Worm (Caenorhabditis elegans) whole organism, L3 larva: Measurements from ENCODE around the gene srh-218.

Experiments used
- lin-39 ChIP-seq: fragments of 150-350 bp; optimal IDR thresholded peaks from 2 replicates; lab custom pipeline; 2018; ENCODE audit warnings: missing biosample characterization, missing genetic modification reagents, missing genetic modification characterization
- nfya-1 ChIP-seq: sonication (generic microtip); optimal IDR thresholded peaks from 2 replicates; lab custom pipeline; 2017; ENCODE audit warnings: missing genetic modification characterization, mild to moderate bottlenecking, missing compliant biosample characterization, antibody characterized with exemption, moderate library complexity; ENCODE audit not compliant: insufficient read depth

DNA sequence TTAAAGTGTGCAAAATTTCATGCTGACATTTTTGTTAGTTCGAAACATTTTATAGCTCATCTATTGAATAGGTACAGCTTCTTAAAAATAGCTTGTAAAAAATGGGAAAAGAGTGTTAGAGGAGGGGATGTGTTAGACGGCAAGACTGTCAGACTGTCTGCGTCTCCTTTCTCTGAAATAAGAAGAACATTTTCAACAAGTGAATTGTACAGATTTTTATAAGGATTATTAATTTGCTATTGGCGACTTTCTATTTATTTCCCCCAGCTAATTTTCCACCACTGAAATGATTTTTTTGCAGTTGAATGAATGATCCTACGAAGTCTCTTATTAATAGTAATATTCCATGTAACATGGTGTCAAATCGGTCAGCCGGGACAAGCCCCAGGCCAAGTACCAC, 4.7 kb downstream of the srh-218 start, which contains the start of gene C06B8.7:
- TF ChIP-seq lin-39 (tag; lab: Kevin White, UChicago) = no peak
- TF ChIP-seq nfya-1 (tag; lab: Kevin White, UChicago) = no peak
